Worm (Caenorhabditis elegans): ENCODE measurements around the gene mec-14.
A peak's percentile ranks its signal among the peaks of the same experiment; 100 is the strongest.

DNA sequence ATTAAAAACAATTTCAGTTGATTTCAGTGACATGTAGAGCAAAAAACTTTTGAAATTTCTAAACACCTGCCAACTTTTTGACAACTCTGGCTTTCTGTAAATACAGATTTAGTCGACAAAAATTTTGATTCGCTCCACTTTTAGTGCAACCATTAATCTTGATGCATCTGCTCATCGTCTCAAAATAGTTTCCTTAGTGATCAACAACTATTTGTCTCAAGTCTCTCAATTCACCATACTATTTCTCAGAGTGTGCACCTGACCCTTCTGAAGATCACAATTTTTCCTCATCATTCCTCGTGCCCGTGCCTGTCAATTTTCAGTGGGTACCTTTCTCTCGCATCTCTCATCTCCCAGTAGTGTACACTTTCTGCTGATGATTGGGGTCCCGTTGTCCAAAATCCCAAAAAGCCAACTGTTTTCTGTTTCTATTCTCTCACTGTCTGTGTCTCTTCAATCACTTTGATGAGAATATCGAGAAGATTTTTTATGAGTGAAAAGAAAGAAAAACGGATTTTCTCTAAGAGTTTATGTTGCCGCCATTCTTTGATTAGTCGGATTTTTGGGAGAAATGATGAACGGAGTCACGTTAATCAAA lies 24.2 kb upstream of the mec-14 start:
- TF ChIP-seq snpc-4 (tag; optimal IDR thresholded peaks at IDR 0.05) (no peak), ama-1 (optimal IDR thresholded peaks at IDR 0.05) (no peak), R02D3.7 (tag; optimal IDR thresholded peaks at IDR 0.05) (no peak), F13H6.1 (tag; optimal IDR thresholded peaks at IDR 0.05) (peak; percentile 85), egl-27 (tag; optimal IDR thresholded peaks at IDR 0.05) (no peak), blmp-1 (tag; optimal IDR thresholded peaks at IDR 0.05; ENCODE audit: insufficient read depth) (no peak)
